Fruit fly (Drosophila melanogaster) whole organism, embryonic: ENCODE data around the gene MRG15.

ENCODE experiments used
- CG10979 ChIP-seq: fragments of 200-800 bp; sonication (Bioruptor generic); optimal IDR thresholded peaks from 2 replicates; lab custom pipeline; 2018; ENCODE audit warnings: missing biosample characterization, mild to moderate bottlenecking, missing genetic modification characterization, moderate library complexity
- CG14014 ChIP-seq: fragments of 200-800 bp; sonication (Bioruptor generic); IDR thresholded peaks from 2 replicates; pipeline ENCODE4 v1.3.6; 2022; ENCODE audit warnings: missing biosample characterization, missing genetic modification characterization
- Hr51 ChIP-seq, 2 experiments: fragments of 200-800 bp; sonication (Bioruptor generic); optimal IDR thresholded peaks; 2 replicates in 1 of 2; 3 replicates in 1 of 2; lab custom pipeline; 2016 to 2018; ENCODE audit warnings: missing biosample characterization in 2 of 2, missing genetic modification characterization in 2 of 2, mild to moderate bottlenecking in 1 of 2, moderate library complexity in 1 of 2
- Sin3A ChIP-seq: fragments of >200 bp; optimal IDR thresholded peaks from 2 replicates; lab custom pipeline; 2018
- br ChIP-seq: fragments of >200 bp; optimal IDR thresholded peaks from 2 replicates; lab custom pipeline; 2017
- cato ChIP-seq: fragments of 200-800 bp; sonication (Bioruptor generic); optimal IDR thresholded peaks from 2 replicates; lab custom pipeline; 2016; ENCODE audit warnings: missing biosample characterization, missing genetic modification characterization, borderline replicate concordance
- dpn ChIP-seq, 2 experiments: fragments of 200-800 bp; sonication (Bioruptor generic); optimal IDR thresholded peaks; 3 replicates each; lab custom pipeline; 2016; ENCODE audit warnings: missing biosample characterization in 2 of 2, missing genetic modification characterization in 2 of 2
- gsb-n ChIP-seq: fragments of 200-800 bp; sonication (Bioruptor generic); optimal IDR thresholded peaks from 3 replicates; lab custom pipeline; 2018; ENCODE audit warnings: missing biosample characterization, mild to moderate bottlenecking, missing genetic modification characterization
- pan ChIP-seq, 4 experiments: fragments of >200 bp in 3 of 4; fragments of 200-800 bp in 1 of 4; sonication (Bioruptor generic) in 1 of 4; optimal IDR thresholded peaks in 3 of 4; IDR thresholded peaks in 1 of 4; 2 replicates each; pipeline versions ENCODE4 v1.3.6 to Lab custom; 2017 to 2022; ENCODE audit warnings: missing biosample characterization in 2 of 4, missing genetic modification characterization in 2 of 4, mixed read lengths in 1 of 4
- sim ChIP-seq: fragments of 200-800 bp; sonication (Bioruptor generic); IDR thresholded peaks from 2 replicates; pipeline ENCODE4 v1.3.6; 2022; ENCODE audit warnings: missing biosample characterization, missing genetic modification characterization

dm6 chr3R:15246601-15247000, 31.3 kb downstream of the MRG15 start:
- TF ChIP-seq sim (GFP tag; lab: Robert Waterston, UW) (no peak), CG14014 (GFP tag; lab: Robert Waterston, UW) (no peak), Hr51 (GFP tag; optimal IDR thresholded peaks at IDR 0.05; lab: Kevin White, UChicago) (no peak), pan (optimal IDR thresholded peaks at IDR 0.05; lab: Kevin White, UChicago) (no peak), pan (GFP tag; optimal IDR thresholded peaks at IDR 0.05 in 1 of 2, IDR thresholded peaks at IDR 0.05 in 1 of 2) (no peak), dpn (GFP tag; optimal IDR thresholded peaks at IDR 0.05; lab: Kevin White, UChicago) (no peak), CG10979 (tag; lab: Kevin White, UChicago) (no peak), gsb-n (tag; lab: Kevin White, UChicago) (no peak), Sin3A (lab: Kevin White, UChicago) (no peak), cato (GFP tag; lab: Kevin White, UChicago) (no peak), br (lab: Kevin White, UChicago) (no peak)
